Worm (Caenorhabditis elegans): Measurements from ENCODE around the gene M03F8.5.
A peak's percentile ranks its signal among the peaks of the same experiment; 100 is the strongest.

The M03F8.5 gene

ce11 chrV:5922236-5922635, 14.4 kb downstream of the M03F8.5 start, which contains the start of gene srsx-18:
Gene srsx-18 (plus strand): TSS chrV:5922536.
- no peak for TF ChIP-seq mml-1 (tag; optimal IDR thresholded peaks at IDR 0.05)
- no peak for TF ChIP-seq pha-4 (tag; optimal IDR thresholded peaks at IDR 0.05)
- no peak for TF ChIP-seq lin-39 (tag; optimal IDR thresholded peaks at IDR 0.05)
- TF ChIP-seq nhr-237 (tag; optimal IDR thresholded peaks at IDR 0.05), result no peak
- TF ChIP-seq lsy-12 (tag; optimal IDR thresholded peaks at IDR 0.05), result no peak
- TF ChIP-seq snpc-4 (tag; optimal IDR thresholded peaks at IDR 0.05), result no peak
- no peak for TF ChIP-seq nhr-77 (tag; optimal IDR thresholded peaks at IDR 0.05)
- TF ChIP-seq daf-12 (tag; optimal IDR thresholded peaks at IDR 0.05), result no peak
- TF ChIP-seq unc-39 (tag; optimal IDR thresholded peaks at IDR 0.05), result no peak
- TF ChIP-seq nhr-28 (tag; optimal IDR thresholded peaks at IDR 0.05), result no peak
- no peak for TF ChIP-seq ceh-82 (tag; optimal IDR thresholded peaks at IDR 0.05)

- TF ChIP-seq nhr-11 (tag; optimal IDR thresholded peaks at IDR 0.05), result peak; percentile 6
- TF ChIP-seq nhr-28 (tag; optimal IDR thresholded peaks at IDR 0.05), result no peak
These were observed 14.8 kb downstream of the M03F8.5 start for ce11 chrV:5921761-5922160.

ce11 chrV:5919887-5920286, 16.7 kb downstream of the M03F8.5 start, which contains the start of gene C04E6.12:
Gene C04E6.12 (minus strand): TSS chrV:5919987.
- TF ChIP-seq nhr-23 (tag; optimal IDR thresholded peaks at IDR 0.05) (no peak), ceh-82 (tag; optimal IDR thresholded peaks at IDR 0.05) (no peak), eor-1 (tag; optimal IDR thresholded peaks at IDR 0.05) (no peak), pha-4 (tag; optimal IDR thresholded peaks at IDR 0.05) (no peak)

ce11 chrV:5917707-5918106, 18.9 kb downstream of the M03F8.5 start, which contains the start of gene lrpr-1:
Gene lrpr-1 (minus strand): TSS chrV:5917891.
- TF ChIP-seq fos-1 (tag; optimal IDR thresholded peaks at IDR 0.05), result no peak
- peak; percentile 47 for TF ChIP-seq nhr-76 (tag; optimal IDR thresholded peaks at IDR 0.05)
- no peak for TF ChIP-seq pha-4 (tag; optimal IDR thresholded peaks at IDR 0.05)
- peak; percentile 34 for TF ChIP-seq lin-39 (tag; optimal IDR thresholded peaks at IDR 0.05)
- TF ChIP-seq snpc-4 (tag; optimal IDR thresholded peaks at IDR 0.05), result no peak
- no peak for TF ChIP-seq tbx-2 (tag; optimal IDR thresholded peaks at IDR 0.05)
- TF ChIP-seq mdl-1 (tag; optimal IDR thresholded peaks at IDR 0.05), result no peak
- peak; percentile 82 for TF ChIP-seq nhr-23 (tag; optimal IDR thresholded peaks at IDR 0.05)
- no peak for TF ChIP-seq zag-1 (tag; optimal IDR thresholded peaks at IDR 0.05)
- no peak for TF ChIP-seq unc-39 (tag; optimal IDR thresholded peaks at IDR 0.05)
- TF ChIP-seq ceh-82 (tag; optimal IDR thresholded peaks at IDR 0.05), result peak; percentile 48
- no peak for TF ChIP-seq nhr-237 (tag; optimal IDR thresholded peaks at IDR 0.05)
- no peak for TF ChIP-seq nhr-11 (tag; optimal IDR thresholded peaks at IDR 0.05)
- TF ChIP-seq elt-2 (tag; optimal IDR thresholded peaks at IDR 0.05), result no peak
- TF ChIP-seq elt-3 (tag; optimal IDR thresholded peaks at IDR 0.05), result no peak
- TF ChIP-seq ztf-11 (tag; optimal IDR thresholded peaks at IDR 0.05), result no peak
- TF ChIP-seq egl-27 (tag; optimal IDR thresholded peaks at IDR 0.05), result no peak
- TF ChIP-seq nhr-77 (tag; optimal IDR thresholded peaks at IDR 0.05), result no peak
- peak; percentile 71 for TF ChIP-seq R02D3.7 (tag; optimal IDR thresholded peaks at IDR 0.05)
- TF ChIP-seq nhr-43 (tag; optimal IDR thresholded peaks at IDR 0.05; ENCODE audit: poor library complexity, severe bottlenecking), result peak; percentile 95
- TF ChIP-seq hmg-11 (tag; optimal IDR thresholded peaks at IDR 0.05), result peak; percentile 56
- TF ChIP-seq nhr-12 (tag; optimal IDR thresholded peaks at IDR 0.05), result no peak
- TF ChIP-seq eor-1 (tag; optimal IDR thresholded peaks at IDR 0.05), result no peak
- TF ChIP-seq unc-62 (GFP tag; optimal IDR thresholded peaks at IDR 0.05), result no peak
- no peak for TF ChIP-seq nhr-28 (tag; optimal IDR thresholded peaks at IDR 0.05)
- no peak for TF ChIP-seq nhr-67 (tag; optimal IDR thresholded peaks at IDR 0.05)
- TF ChIP-seq egl-5 (tag; optimal IDR thresholded peaks at IDR 0.05), result peak; percentile 37
- TF ChIP-seq nhr-25 (tag; optimal IDR thresholded peaks at IDR 0.05), result peak; percentile 30
- no peak for TF ChIP-seq ceh-16 (tag; optimal IDR thresholded peaks at IDR 0.05)
- peak; percentile 50 for TF ChIP-seq pqm-1 (tag; optimal IDR thresholded peaks at IDR 0.05)
- no peak for TF ChIP-seq fkh-10 (GFP tag; optimal IDR thresholded peaks at IDR 0.05)
- peak; percentile 56 for TF ChIP-seq fkh-2 (tag; optimal IDR thresholded peaks at IDR 0.05)
- TF ChIP-seq ceh-9 (tag; optimal IDR thresholded peaks at IDR 0.05), result no peak
- peak; percentile 52 for TF ChIP-seq ceh-28 (tag; optimal IDR thresholded peaks at IDR 0.05)
- TF ChIP-seq aly-2 (tag; optimal IDR thresholded peaks at IDR 0.05), result no peak
- no peak for TF ChIP-seq ztf-4 (tag; optimal IDR thresholded peaks at IDR 0.05)
- TF ChIP-seq elt-1 (tag; optimal IDR thresholded peaks at IDR 0.05), result no peak
- TF ChIP-seq lsy-12 (tag; optimal IDR thresholded peaks at IDR 0.05), result peak; percentile 80
- TF ChIP-seq jun-1 (tag; optimal IDR thresholded peaks at IDR 0.05), result peak; percentile 42
- peak; percentile 59 for TF ChIP-seq skn-1 (tag; optimal IDR thresholded peaks at IDR 0.05)
- TF ChIP-seq ZK546.5 (tag; optimal IDR thresholded peaks at IDR 0.05), result no peak
- TF ChIP-seq ama-1 (optimal IDR thresholded peaks at IDR 0.05), result no peak
- TF ChIP-seq daf-12 (tag; optimal IDR thresholded peaks at IDR 0.05), result no peak
- TF ChIP-seq nfya-1 (tag; optimal IDR thresholded peaks at IDR 0.05; ENCODE audit: insufficient read depth), result peak; percentile 71
- no peak for TF ChIP-seq mml-1 (tag; optimal IDR thresholded peaks at IDR 0.05)
- TF ChIP-seq lin-15B (tag; optimal IDR thresholded peaks at IDR 0.05), result peak; percentile 76

All from whole organism, L3 larva.